Fruit fly (Drosophila melanogaster) S2 (cell line): ENCODE data around the gene cd.

ENCODE experiments used
- CG8478 ChIP-seq: fragments of >200 bp; optimal IDR thresholded peaks from 2 replicates; lab custom pipeline; 2018
- CTCF ChIP-seq, 2 experiments: fragments of >200 bp; optimal IDR thresholded peaks; 2 replicates each; lab custom pipeline; 2018

- TF ChIP-seq CTCF (optimal IDR thresholded peaks at IDR 0.05; lab: Kevin White, UChicago) (no peak), CG8478 (lab: Kevin White, UChicago) (no peak)
These were observed 19.3 kb upstream of the cd start for dm6 chr3R:22675447-22675846.
